Fruit fly (Drosophila melanogaster) whole organism, embryonic: ENCODE measurements around the gene Srp19.

Experiments used
- CG17328 ChIP-seq: fragments of 200-800 bp; sonication (Bioruptor generic); IDR thresholded peaks from 2 replicates; pipeline ENCODE4 v1.3.6; 2022; ENCODE audit warnings: missing biosample characterization, missing genetic modification characterization
- CG5180 ChIP-seq: fragments of 200-800 bp; sonication (Bioruptor generic); optimal IDR thresholded peaks from 3 replicates; lab custom pipeline; 2017; ENCODE audit warnings: missing biosample characterization, missing genetic modification characterization, mild to moderate bottlenecking, moderate library complexity, missing genetic modification reagents
- CG5245 ChIP-seq: fragments of 200-800 bp; sonication (Bioruptor generic); optimal IDR thresholded peaks from 3 replicates; lab custom pipeline; 2016; ENCODE audit warnings: missing biosample characterization, missing genetic modification characterization
- CG7839 ChIP-seq: fragments of 200-800 bp; sonication (Bioruptor generic); optimal IDR thresholded peaks from 3 replicates; lab custom pipeline; 2018; ENCODE audit warnings: missing biosample characterization, mild to moderate bottlenecking, missing genetic modification characterization, moderate library complexity
- CrebB ChIP-seq: fragments of 200-800 bp; sonication (Bioruptor generic); optimal IDR thresholded peaks from 3 replicates; lab custom pipeline; 2018; ENCODE audit warnings: missing biosample characterization, mild to moderate bottlenecking, missing genetic modification characterization
- MESR4 ChIP-seq: fragments of 200-800 bp; sonication (Bioruptor generic); optimal IDR thresholded peaks from 2 replicates; lab custom pipeline; 2018; ENCODE audit warnings: missing biosample characterization, mild to moderate bottlenecking, missing genetic modification characterization, moderate library complexity
- dan ChIP-seq: fragments of 200-800 bp; sonication (Bioruptor generic); IDR thresholded peaks from 2 replicates; pipeline ENCODE4 v1.3.6; 2022; ENCODE audit warnings: missing biosample characterization, missing genetic modification characterization
- ftz-f1 ChIP-seq: fragments of 200-800 bp; sonication (Bioruptor generic); optimal IDR thresholded peaks from 2 replicates; lab custom pipeline; 2016; ENCODE audit warnings: missing biosample characterization, missing genetic modification characterization
- pb ChIP-seq: fragments of 200-800 bp; sonication (Bioruptor generic); optimal IDR thresholded peaks from 3 replicates; lab custom pipeline; 2016; ENCODE audit warnings: missing biosample characterization, missing genetic modification characterization
- prd ChIP-seq, 3 experiments: fragments of >200 bp in 2 of 3; fragments of 200-800 bp in 1 of 3; sonication (Bioruptor generic) in 1 of 3; optimal IDR thresholded peaks in 2 of 3; IDR thresholded peaks in 1 of 3; 2 replicates in 2 of 3; 3 replicates in 1 of 3; pipeline versions ENCODE4 v1.3.6 to Lab custom; 2017 to 2022; ENCODE audit warnings: missing biosample characterization in 1 of 3, missing genetic modification characterization in 1 of 3
- stwl ChIP-seq: fragments of 200-800 bp; sonication (Bioruptor generic); optimal IDR thresholded peaks from 3 replicates; lab custom pipeline; 2018; ENCODE audit warnings: missing biosample characterization, mild to moderate bottlenecking, missing genetic modification characterization, moderate library complexity

- TF ChIP-seq ftz-f1 (GFP tag; lab: Kevin White, UChicago) (no peak), pb (no peak), CG17328 (no peak), prd (optimal IDR thresholded peaks at IDR 0.05; lab: Kevin White, UChicago) (no peak), prd (GFP tag; IDR thresholded peaks at IDR 0.05; lab: Robert Waterston, UW) (no peak), CrebB (no peak), MESR4 (GFP tag; lab: Kevin White, UChicago) (no peak), CG7839 (tag; lab: Kevin White, UChicago) (no peak), CG5245 (GFP tag; lab: Kevin White, UChicago) (no peak), dan (GFP tag; lab: Robert Waterston, UW) (no peak), stwl (tag; lab: Kevin White, UChicago) (no peak), CG5180 (GFP tag; lab: Kevin White, UChicago) (no peak)
Measured at dm6 chr3L:7376151-7376550, 28.3 kb upstream of the Srp19 start.
